Worm (Caenorhabditis elegans) whole organism, young adult: Measurements from ENCODE around the gene ecps-1.

Experiments
- B0336.3 ChIP-seq: fragments of 200-800 bp; sonication (Bioruptor generic); IDR thresholded peaks from 2 replicates; pipeline ENCODE4 v1.3.6; 2022; ENCODE audit warnings: missing genetic modification characterization, missing compliant biosample characterization
- F52B5.7 ChIP-seq: sonication (generic microtip); optimal IDR thresholded peaks from 2 replicates; lab custom pipeline; 2016; ENCODE audit warnings: mild to moderate bottlenecking, missing genetic modification characterization, missing compliant biosample characterization
- F55B11.4 ChIP-seq: sonication (generic microtip); optimal IDR thresholded peaks from 2 replicates; lab custom pipeline; 2016; ENCODE audit warnings: missing compliant biosample characterization, missing genetic modification characterization, borderline replicate concordance; ENCODE audit not compliant: insufficient read depth
- T26A5.8 ChIP-seq: sonication (generic microtip); optimal IDR thresholded peaks from 2 replicates; lab custom pipeline; 2016; ENCODE audit warnings: missing genetic modification characterization, missing compliant biosample characterization
- Y53F4B.3 ChIP-seq: fragments of 200-800 bp; sonication (Bioruptor generic); IDR thresholded peaks from 2 replicates; pipeline ENCODE4 v1.3.6; 2022; ENCODE audit warnings: missing genetic modification reagents, missing genetic modification characterization, missing compliant biosample characterization
- ama-1 ChIP-seq, 3 experiments: fragments of 150-350 bp in 1 of 3; sonication (generic microtip) in 2 of 3; optimal IDR thresholded peaks; 2 replicates each; lab custom pipeline; 2014 to 2018; ENCODE audit warnings: missing biosample characterization in 2 of 3, missing genetic modification characterization in 2 of 3, missing genetic modification reagents in 2 of 3
- atf-7 ChIP-seq: sonication (generic microtip); optimal IDR thresholded peaks from 2 replicates; lab custom pipeline; 2017; ENCODE audit warnings: mild to moderate bottlenecking, missing genetic modification characterization, missing compliant biosample characterization
- attf-5 ChIP-seq: fragments of 200-800 bp; sonication (Bioruptor generic); optimal IDR thresholded peaks from 2 replicates; lab custom pipeline; 2018; ENCODE audit warnings: mild to moderate bottlenecking, missing genetic modification characterization, missing compliant biosample characterization
- attf-6 ChIP-seq: fragments of 200-800 bp; sonication (Bioruptor generic); IDR thresholded peaks from 2 replicates; pipeline ENCODE4 v1.3.6; 2022; ENCODE audit warnings: missing genetic modification reagents, missing genetic modification characterization, missing compliant biosample characterization
- bed-1 ChIP-seq: fragments of 200-800 bp; sonication (Bioruptor generic); IDR thresholded peaks from 2 replicates; pipeline ENCODE4 v1.3.6; 2022; ENCODE audit warnings: missing genetic modification reagents, missing genetic modification characterization, missing compliant biosample characterization
- bed-2 ChIP-seq: fragments of 200-800 bp; sonication (Bioruptor generic); IDR thresholded peaks from 2 replicates; pipeline ENCODE4 v1.3.6; 2022; ENCODE audit warnings: missing genetic modification reagents, missing genetic modification characterization, missing compliant biosample characterization
- ccch-3 ChIP-seq: fragments of 200-800 bp; sonication (Bioruptor generic); optimal IDR thresholded peaks from 2 replicates; lab custom pipeline; 2018; ENCODE audit warnings: mild to moderate bottlenecking, missing genetic modification characterization, missing compliant biosample characterization
- cebp-1 ChIP-seq, 2 experiments: fragments of 200-800 bp in 1 of 2; sonication (Bioruptor generic) in 1 of 2; sonication (generic microtip) in 1 of 2; IDR thresholded peaks in 1 of 2; optimal IDR thresholded peaks in 1 of 2; 2 replicates each; pipeline versions ENCODE4 v1.3.6 to Lab custom; 2017 to 2022; ENCODE audit warnings: missing compliant biosample characterization in 2 of 2, missing genetic modification characterization in 2 of 2, mild to moderate bottlenecking in 1 of 2, missing genetic modification reagents in 1 of 2, moderate library complexity in 1 of 2
- ceh-40 ChIP-seq: fragments of 200-800 bp; sonication (Bioruptor generic); IDR thresholded peaks from 2 replicates; pipeline ENCODE4 v1.3.6; 2022; ENCODE audit warnings: missing genetic modification characterization, missing compliant biosample characterization
- ceh-58 ChIP-seq: fragments of 200-800 bp; sonication (Bioruptor generic); IDR thresholded peaks from 2 replicates; pipeline ENCODE4 v1.3.6; 2022; ENCODE audit warnings: missing genetic modification characterization, missing compliant biosample characterization
- ceh-91 ChIP-seq: fragments of 200-800 bp; sonication (Bioruptor generic); IDR thresholded peaks from 2 replicates; pipeline ENCODE4 v1.3.6; 2022; ENCODE audit warnings: missing genetic modification reagents, missing genetic modification characterization, missing compliant biosample characterization
- dox-1 ChIP-seq: fragments of 200-800 bp; sonication (Bioruptor generic); IDR thresholded peaks from 2 replicates; pipeline ENCODE4 v1.3.6; 2022; ENCODE audit warnings: missing genetic modification reagents, missing genetic modification characterization, missing compliant biosample characterization
- egl-18 ChIP-seq: fragments of 200-800 bp; sonication (Bioruptor generic); IDR thresholded peaks from 2 replicates; pipeline ENCODE4 v1.3.6; 2022; ENCODE audit warnings: missing genetic modification reagents, missing genetic modification characterization, missing compliant biosample characterization
- ekl-4 ChIP-seq: fragments of 200-800 bp; sonication (Bioruptor generic); IDR thresholded peaks from 2 replicates; pipeline ENCODE4 v1.3.6; 2022; ENCODE audit warnings: missing genetic modification reagents, missing genetic modification characterization, missing compliant biosample characterization
- fkh-3 ChIP-seq: sonication (generic microtip); optimal IDR thresholded peaks from 2 replicates; lab custom pipeline; 2016; ENCODE audit warnings: mild to moderate bottlenecking, missing genetic modification characterization, missing compliant biosample characterization
- gei-17 ChIP-seq: fragments of 200-800 bp; sonication (Bioruptor generic); optimal IDR thresholded peaks from 2 replicates; lab custom pipeline; 2018; ENCODE audit warnings: mild to moderate bottlenecking, missing genetic modification characterization, missing compliant biosample characterization
- him-1 ChIP-seq: sonication (generic microtip); optimal IDR thresholded peaks from 2 replicates; lab custom pipeline; 2016; ENCODE audit warnings: missing genotype, missing genetic modification reagents, missing genetic modification characterization, missing compliant biosample characterization
- hlh-12 ChIP-seq: sonication (generic microtip); optimal IDR thresholded peaks from 2 replicates; lab custom pipeline; 2016; ENCODE audit warnings: missing genetic modification characterization, missing compliant biosample characterization
- hmg-20 ChIP-seq: fragments of 200-800 bp; sonication (Bioruptor generic); IDR thresholded peaks from 2 replicates; pipeline ENCODE4 v1.3.6; 2022; ENCODE audit warnings: missing genetic modification reagents, missing genetic modification characterization, missing compliant biosample characterization
- hrde-1 ChIP-seq: sonication (generic microtip); optimal IDR thresholded peaks from 2 replicates; lab custom pipeline; 2016; ENCODE audit warnings: missing genetic modification characterization, mild to moderate bottlenecking, missing compliant biosample characterization, moderate library complexity, missing genotype, missing genetic modification reagents, borderline replicate concordance
- lag-1 ChIP-seq: fragments of 200-800 bp; sonication (Bioruptor generic); IDR thresholded peaks from 2 replicates; pipeline ENCODE4 v1.3.6; 2022; ENCODE audit warnings: missing genetic modification reagents, missing genetic modification characterization, missing compliant biosample characterization
- let-526 ChIP-seq: fragments of 200-800 bp; sonication (Bioruptor generic); IDR thresholded peaks from 2 replicates; pipeline ENCODE4 v1.3.6; 2022; ENCODE audit warnings: missing genetic modification reagents, missing genetic modification characterization, missing compliant biosample characterization
- let-607 ChIP-seq, 2 experiments: fragments of 200-800 bp in 1 of 2; sonication (Bioruptor generic) in 1 of 2; sonication (generic microtip) in 1 of 2; optimal IDR thresholded peaks; 2 replicates each; lab custom pipeline; 2016 to 2018; ENCODE audit warnings: mild to moderate bottlenecking in 2 of 2, missing compliant biosample characterization in 2 of 2, missing genetic modification characterization in 2 of 2, moderate library complexity in 2 of 2, missing genotype in 1 of 2
- lin-35 ChIP-seq, 3 experiments: fragments of 150-350 bp in 2 of 3; sonication (generic microtip) in 1 of 3; optimal IDR thresholded peaks; 2 replicates each; lab custom pipeline; 2014 to 2018; ENCODE audit warnings: missing biosample characterization in 3 of 3, missing genetic modification characterization in 3 of 3, missing genetic modification reagents in 3 of 3
- madf-8 ChIP-seq: fragments of 200-800 bp; sonication (Bioruptor generic); conservative IDR thresholded peaks from 2 replicates; pipeline ENCODE4 v1.3.6; 2022; ENCODE audit warnings: missing genetic modification reagents, missing genetic modification characterization, missing compliant biosample characterization
- nfya-2 ChIP-seq: fragments of 200-800 bp; sonication (Bioruptor generic); IDR thresholded peaks from 2 replicates; pipeline ENCODE4 v1.3.6; 2022; ENCODE audit warnings: missing genetic modification reagents, missing genetic modification characterization, missing compliant biosample characterization
- nfyb-1 ChIP-seq: fragments of 200-800 bp; sonication (Bioruptor generic); IDR thresholded peaks from 2 replicates; pipeline ENCODE4 v1.3.6; 2022; ENCODE audit warnings: missing genetic modification reagents, missing genetic modification characterization, missing compliant biosample characterization
- nhr-27 ChIP-seq: fragments of 200-800 bp; sonication (Bioruptor generic); optimal IDR thresholded peaks from 2 replicates; lab custom pipeline; 2018; ENCODE audit warnings: mild to moderate bottlenecking, missing genetic modification characterization, moderate library complexity, missing compliant biosample characterization
- nhr-80 ChIP-seq: sonication (generic microtip); optimal IDR thresholded peaks from 2 replicates; lab custom pipeline; 2016; ENCODE audit warnings: missing genetic modification characterization, missing compliant biosample characterization
- rpc-1 ChIP-seq, 2 experiments: fragments of 150-350 bp in 1 of 2; sonication (generic microtip) in 1 of 2; optimal IDR thresholded peaks; 2 replicates each; lab custom pipeline; 2014 to 2018; ENCODE audit warnings: missing biosample characterization in 1 of 2, missing genetic modification characterization in 1 of 2, missing genetic modification reagents in 1 of 2, missing genotype in 1 of 2
- snpc-1.1 ChIP-seq: sonication (generic microtip); optimal IDR thresholded peaks from 2 replicates; lab custom pipeline; 2017; ENCODE audit warnings: missing genetic modification characterization, mild to moderate bottlenecking, missing compliant biosample characterization, antibody characterized with exemption, moderate library complexity, missing genotype, missing genetic modification reagents; ENCODE audit not compliant: insufficient read depth
- snpc-3.4 ChIP-seq: sonication (generic microtip); optimal IDR thresholded peaks from 2 replicates; lab custom pipeline; 2017; ENCODE audit warnings: missing genetic modification characterization, mild to moderate bottlenecking, missing compliant biosample characterization, antibody characterized with exemption, moderate library complexity, missing genotype, missing genetic modification reagents
- snpc-4 ChIP-seq, 5 experiments: fragments of 150-350 bp in 1 of 5; sonication (generic microtip) in 4 of 5; optimal IDR thresholded peaks; 2 replicates each; lab custom pipeline; 2014 to 2018; ENCODE audit warnings: missing genetic modification characterization in 5 of 5, missing biosample characterization in 3 of 5, antibody characterized with exemption in 2 of 5, mild to moderate bottlenecking in 2 of 5, missing compliant biosample characterization in 2 of 5, missing genotype in 2 of 5, moderate library complexity in 2 of 5, missing genetic modification reagents in 1 of 5
- somi-1 ChIP-seq: fragments of 200-800 bp; sonication (Bioruptor generic); optimal IDR thresholded peaks from 2 replicates; lab custom pipeline; 2018; ENCODE audit warnings: mild to moderate bottlenecking, missing genetic modification characterization, missing compliant biosample characterization
- sptf-2 ChIP-seq: fragments of 200-800 bp; sonication (Bioruptor generic); optimal IDR thresholded peaks from 2 replicates; lab custom pipeline; 2018; ENCODE audit warnings: mild to moderate bottlenecking, missing genetic modification characterization, missing compliant biosample characterization
- unc-130 ChIP-seq: sonication (generic microtip); optimal IDR thresholded peaks from 2 replicates; lab custom pipeline; 2016; ENCODE audit warnings: missing genetic modification reagents, missing genetic modification characterization, missing compliant biosample characterization
- xnd-1 ChIP-seq: sonication (generic microtip); optimal IDR thresholded peaks from 2 replicates; lab custom pipeline; 2016; ENCODE audit warnings: missing genotype, missing genetic modification reagents, missing genetic modification characterization, missing compliant biosample characterization
- zfh-2 ChIP-seq: fragments of 200-800 bp; sonication (Bioruptor generic); conservative IDR thresholded peaks from 2 replicates; pipeline ENCODE4 v1.3.6; 2022; ENCODE audit warnings: missing genetic modification reagents, missing genetic modification characterization, missing compliant biosample characterization
- ztf-22 ChIP-seq: fragments of 200-800 bp; sonication (Bioruptor generic); optimal IDR thresholded peaks from 2 replicates; lab custom pipeline; 2018; ENCODE audit warnings: mild to moderate bottlenecking, missing genetic modification characterization, moderate library complexity, missing compliant biosample characterization
- ztf-28 ChIP-seq: fragments of 200-800 bp; sonication (Bioruptor generic); IDR thresholded peaks from 2 replicates; pipeline ENCODE4 v1.3.6; 2022; ENCODE audit warnings: missing genetic modification reagents, missing genetic modification characterization, missing compliant biosample characterization

The ecps-1 gene

ce11 chrIII:10407198-10407663, 53.1 kb downstream of the ecps-1 start, which contains the start of gene hat-1 (continued):
- TF ChIP-seq somi-1, result peak; percentile 91
- TF ChIP-seq nfya-2, result no peak
- TF ChIP-seq B0336.3, result peak; percentile 99
- no peak for TF ChIP-seq ceh-58 (GFP tag; lab: Robert Waterston, UW)
- no peak for TF ChIP-seq lag-1 (GFP tag; lab: Robert Waterston, UW)
- TF ChIP-seq snpc-4 (GFP tag; optimal IDR thresholded peaks at IDR 0.05; lab: Kevin White, UChicago), result peak; percentile 56
- TF ChIP-seq snpc-4 (tag; optimal IDR thresholded peaks at IDR 0.05; lab: Kevin White, UChicago), result peak in 3 of 4 experiments; percentile 79 to 86 (median 80)
- peak; percentile 82 for TF ChIP-seq xnd-1
- peak; percentile 97 for TF ChIP-seq nfyb-1 (GFP tag; lab: Robert Waterston, UW)
- TF ChIP-seq lin-35 (GFP tag; optimal IDR thresholded peaks at IDR 0.05; lab: Kevin White, UChicago), result peak; percentile 4 to 92 (median 49)
- no peak for TF ChIP-seq bed-1 (GFP tag; lab: Robert Waterston, UW)
- TF ChIP-seq nhr-27 (tag; lab: Kevin White, UChicago), result no peak
- 0 out of 2 replicates have a peak, but pooled peaks have one; percentile 50 for TF ChIP-seq hmg-20
- TF ChIP-seq T26A5.8 (tag; lab: Kevin White, UChicago), result no peak
- TF ChIP-seq ccch-3, result no peak
- TF ChIP-seq hlh-12 (tag; lab: Kevin White, UChicago), result no peak
- TF ChIP-seq zfh-2 (GFP tag; lab: Robert Waterston, UW), result peak; percentile 98
- peak; percentile 98 for TF ChIP-seq cebp-1 (GFP tag; IDR thresholded peaks at IDR 0.05; lab: Robert Waterston, UW)
- peak; percentile 100 for TF ChIP-seq cebp-1 (tag; optimal IDR thresholded peaks at IDR 0.05; lab: Kevin White, UChicago)
- peak; percentile 99 for TF ChIP-seq dox-1 (GFP tag; lab: Robert Waterston, UW)
- TF ChIP-seq snpc-1.1 (tag; lab: Kevin White, UChicago), result peak; percentile 49
- TF ChIP-seq bed-2, result no peak
- peak; percentile 93 for TF ChIP-seq ceh-91 (GFP tag; lab: Robert Waterston, UW)
- TF ChIP-seq gei-17 (GFP tag; lab: Kevin White, UChicago), result peak; percentile 85
- TF ChIP-seq rpc-1 (optimal IDR thresholded peaks at IDR 0.05; lab: Kevin White, UChicago), result no peak
- TF ChIP-seq rpc-1 (tag; optimal IDR thresholded peaks at IDR 0.05; lab: Kevin White, UChicago), result no peak
- peak; percentile 97 for TF ChIP-seq ekl-4 (GFP tag; lab: Robert Waterston, UW)
- no peak for TF ChIP-seq ztf-22 (GFP tag; lab: Kevin White, UChicago)
- TF ChIP-seq F52B5.7 (tag; lab: Kevin White, UChicago), result no peak
- 0 out of 2 replicates have a peak, but pooled peaks have one; percentile 53 for TF ChIP-seq egl-18 (GFP tag; lab: Robert Waterston, UW)
- TF ChIP-seq let-526, result 0 out of 2 replicates have a peak, but pooled peaks have one; percentile 65
- TF ChIP-seq F55B11.4, result no peak
- no peak for TF ChIP-seq ama-1 (optimal IDR thresholded peaks at IDR 0.05; lab: Kevin White, UChicago)
- TF ChIP-seq ama-1 (GFP tag; optimal IDR thresholded peaks at IDR 0.05; lab: Kevin White, UChicago), result no peak
- TF ChIP-seq snpc-3.4, result peak; percentile 78
- peak; percentile 84 for TF ChIP-seq madf-8
- no peak for TF ChIP-seq sptf-2 (GFP tag; lab: Kevin White, UChicago)
- TF ChIP-seq ceh-40 (GFP tag; lab: Robert Waterston, UW), result no peak
- TF ChIP-seq Y53F4B.3, result no peak
- no peak for TF ChIP-seq fkh-3 (tag; lab: Kevin White, UChicago)
- peak; percentile 83 for TF ChIP-seq attf-6 (GFP tag; lab: Robert Waterston, UW)
- TF ChIP-seq hrde-1, result peak; percentile 73
- peak; percentile 77 for TF ChIP-seq unc-130 (GFP tag; lab: Kevin White, UChicago)
- peak; percentile 99 for TF ChIP-seq attf-5
- peak; percentile 82 for TF ChIP-seq ztf-28
- peak; percentile 92 for TF ChIP-seq atf-7 (tag; lab: Kevin White, UChicago)
- peak; percentile 50 for TF ChIP-seq nhr-80
- no peak for TF ChIP-seq him-1 (tag; lab: Kevin White, UChicago)
- peak; percentile 81 to 87 for TF ChIP-seq let-607 (tag; optimal IDR thresholded peaks at IDR 0.05; lab: Kevin White, UChicago)
